Worm (Caenorhabditis elegans) whole organism, mixed stage, embryonic: Measurements from ENCODE around the gene pyc-1.

Experiments
- M03D4.4 ChIP-seq: sonication (generic microtip); optimal IDR thresholded peaks from 2 replicates; lab custom pipeline; 2017; ENCODE audit warnings: mild to moderate bottlenecking, missing genetic modification characterization, missing compliant biosample characterization
- bed-3 ChIP-seq: fragments of 200-800 bp; sonication (Bioruptor generic); optimal IDR thresholded peaks from 3 replicates; lab custom pipeline; 2018; ENCODE audit warnings: mild to moderate bottlenecking, missing genetic modification characterization, moderate library complexity, missing compliant biosample characterization
- blmp-1 ChIP-seq: fragments of 150-350 bp; optimal IDR thresholded peaks from 2 replicates; lab custom pipeline; 2014; ENCODE audit warnings: missing biosample characterization, missing genetic modification characterization
- ceh-39 ChIP-seq: fragments of 150-350 bp; optimal IDR thresholded peaks from 2 replicates; lab custom pipeline; 2014; ENCODE audit warnings: missing biosample characterization, missing genetic modification characterization
- ceh-43 ChIP-seq: fragments of 200-800 bp; sonication (Bioruptor generic); optimal IDR thresholded peaks from 2 replicates; lab custom pipeline; 2018; ENCODE audit warnings: mild to moderate bottlenecking, missing genetic modification characterization, moderate library complexity, missing compliant biosample characterization
- ceh-83 ChIP-seq: fragments of 200-800 bp; sonication (Bioruptor generic); optimal IDR thresholded peaks from 2 replicates; lab custom pipeline; 2018; ENCODE audit warnings: mild to moderate bottlenecking, missing genetic modification characterization, missing compliant biosample characterization
- cnd-1 ChIP-seq: fragments of 200-800 bp; sonication (Bioruptor generic); optimal IDR thresholded peaks from 2 replicates; lab custom pipeline; 2018; ENCODE audit warnings: mild to moderate bottlenecking, missing genetic modification characterization, missing compliant biosample characterization
- drap-1 ChIP-seq: fragments of 200-800 bp; sonication (Bioruptor generic); optimal IDR thresholded peaks from 3 replicates; lab custom pipeline; 2018; ENCODE audit warnings: mild to moderate bottlenecking, missing genetic modification characterization, missing compliant biosample characterization
- elt-1 ChIP-seq: sonication (generic microtip); optimal IDR thresholded peaks from 2 replicates; lab custom pipeline; 2017; ENCODE audit warnings: missing genetic modification characterization, mild to moderate bottlenecking, missing compliant biosample characterization, antibody characterized with exemption, moderate library complexity, borderline replicate concordance; ENCODE audit not compliant: insufficient read depth
- elt-3 ChIP-seq: fragments of 150-350 bp; optimal IDR thresholded peaks from 2 replicates; lab custom pipeline; 2014; ENCODE audit warnings: missing biosample characterization, missing genetic modification characterization
- flh-1 ChIP-seq: fragments of 200-800 bp; sonication (Bioruptor generic); optimal IDR thresholded peaks from 2 replicates; lab custom pipeline; 2018; ENCODE audit warnings: mild to moderate bottlenecking, missing genetic modification characterization, moderate library complexity, missing compliant biosample characterization
- ham-2 ChIP-seq: fragments of 200-800 bp; sonication (Bioruptor generic); optimal IDR thresholded peaks from 2 replicates; lab custom pipeline; 2018; ENCODE audit warnings: mild to moderate bottlenecking, missing genetic modification characterization, missing compliant biosample characterization
- hlh-1 ChIP-seq: fragments of 150-350 bp; optimal IDR thresholded peaks from 2 replicates; lab custom pipeline; 2014; ENCODE audit warnings: missing biosample characterization, missing genetic modification reagents, missing genetic modification characterization
- lin-13 ChIP-seq: fragments of 150-350 bp; optimal IDR thresholded peaks from 2 replicates; lab custom pipeline; 2014; ENCODE audit warnings: missing biosample characterization, missing genetic modification characterization
- lin-32 ChIP-seq: fragments of 200-800 bp; sonication (Bioruptor generic); optimal IDR thresholded peaks from 2 replicates; lab custom pipeline; 2018; ENCODE audit warnings: mild to moderate bottlenecking, missing genetic modification characterization, missing compliant biosample characterization
- lsy-2 ChIP-seq: fragments of 150-350 bp; optimal IDR thresholded peaks from 2 replicates; lab custom pipeline; 2014; ENCODE audit warnings: missing biosample characterization, missing genetic modification characterization
- mab-5 ChIP-seq: fragments of 150-350 bp; optimal IDR thresholded peaks from 2 replicates; lab custom pipeline; 2014; ENCODE audit warnings: missing biosample characterization, missing genetic modification characterization
- mep-1 ChIP-seq: fragments of 150-350 bp; optimal IDR thresholded peaks from 2 replicates; lab custom pipeline; 2017; ENCODE audit warnings: missing biosample characterization, missing genetic modification reagents, missing genetic modification characterization, inconsistent platforms
- nhr-12 ChIP-seq: fragments of 150-350 bp; optimal IDR thresholded peaks from 2 replicates; lab custom pipeline; 2014; ENCODE audit warnings: missing biosample characterization, missing genetic modification characterization
- nhr-2 ChIP-seq: fragments of 150-350 bp; optimal IDR thresholded peaks from 2 replicates; lab custom pipeline; 2014; ENCODE audit warnings: missing biosample characterization, missing genetic modification characterization
- nhr-237 ChIP-seq: fragments of 150-350 bp; optimal IDR thresholded peaks from 2 replicates; lab custom pipeline; 2014; ENCODE audit warnings: missing biosample characterization, missing genetic modification characterization
- nhr-28 ChIP-seq: fragments of 150-350 bp; optimal IDR thresholded peaks from 2 replicates; lab custom pipeline; 2014; ENCODE audit warnings: missing biosample characterization, missing genetic modification characterization
- nhr-76 ChIP-seq: sonication (generic microtip); optimal IDR thresholded peaks from 2 replicates; lab custom pipeline; 2017; ENCODE audit warnings: missing biosample characterization, missing genetic modification characterization
- pha-4 ChIP-seq: fragments of 150-350 bp; optimal IDR thresholded peaks from 2 replicates; lab custom pipeline; 2018; ENCODE audit warnings: missing biosample characterization, missing genetic modification reagents, missing genetic modification characterization
- sem-2 ChIP-seq: fragments of 200-800 bp; sonication (Bioruptor generic); optimal IDR thresholded peaks from 2 replicates; lab custom pipeline; 2018; ENCODE audit warnings: mild to moderate bottlenecking, missing genetic modification characterization, missing compliant biosample characterization
- snpc-4 ChIP-seq: fragments of 150-350 bp; optimal IDR thresholded peaks from 2 replicates; lab custom pipeline; 2014; ENCODE audit warnings: missing biosample characterization, missing genetic modification characterization
- sptf-1 ChIP-seq: sonication (generic microtip); optimal IDR thresholded peaks from 2 replicates; lab custom pipeline; 2017; ENCODE audit warnings: mild to moderate bottlenecking, missing genetic modification characterization, moderate library complexity, missing compliant biosample characterization
- tbx-8 ChIP-seq: fragments of 200-800 bp; sonication (Bioruptor generic); optimal IDR thresholded peaks from 2 replicates; lab custom pipeline; 2018; ENCODE audit warnings: mild to moderate bottlenecking, missing genetic modification characterization, moderate library complexity, missing compliant biosample characterization
- unc-120 ChIP-seq: sonication (generic microtip); optimal IDR thresholded peaks from 2 replicates; lab custom pipeline; 2017; ENCODE audit warnings: missing genetic modification characterization, missing compliant biosample characterization; ENCODE audit not compliant: poor library complexity, severe bottlenecking
- unc-39 ChIP-seq: fragments of 150-350 bp; optimal IDR thresholded peaks from 2 replicates; lab custom pipeline; 2014; ENCODE audit warnings: missing biosample characterization, missing genetic modification characterization
- unc-62 ChIP-seq: fragments of 150-350 bp; optimal IDR thresholded peaks from 2 replicates; lab custom pipeline; 2014; ENCODE audit warnings: missing biosample characterization, missing genetic modification reagents, missing genetic modification characterization
- zip-8 ChIP-seq: fragments of 150-350 bp; optimal IDR thresholded peaks from 2 replicates; lab custom pipeline; 2014; ENCODE audit warnings: missing biosample characterization, missing genetic modification characterization
- ztf-11 ChIP-seq: fragments of 150-350 bp; optimal IDR thresholded peaks from 2 replicates; lab custom pipeline; 2014; ENCODE audit warnings: missing biosample characterization, missing genetic modification characterization

Gene pyc-1

ce11 chrV:11829282-11829681, 7.0 kb upstream of the pyc-1 start, which contains the start of gene col-158:
col-158 (plus strand) TSS chrV:11829582.
- TF ChIP-seq nhr-2 = no peak
- no peak for TF ChIP-seq nhr-237 (tag; lab: Kevin White, UChicago)
- no peak for TF ChIP-seq unc-62
- TF ChIP-seq elt-3 (tag; lab: Kevin White, UChicago) = no peak
- TF ChIP-seq nhr-12 (tag; lab: Kevin White, UChicago) = no peak
- TF ChIP-seq unc-39 (tag; lab: Kevin White, UChicago) = no peak
- no peak for TF ChIP-seq nhr-76
- no peak for TF ChIP-seq flh-1 (GFP tag; lab: Kevin White, UChicago)
- no peak for TF ChIP-seq zip-8 (tag; lab: Kevin White, UChicago)
- TF ChIP-seq bed-3 (GFP tag; lab: Kevin White, UChicago) = no peak
- no peak for TF ChIP-seq lin-32 (GFP tag; lab: Kevin White, UChicago)
- TF ChIP-seq M03D4.4 (tag; lab: Kevin White, UChicago) = no peak
- TF ChIP-seq lsy-2 (tag; lab: Kevin White, UChicago) = no peak
- no peak for TF ChIP-seq sptf-1 (tag; lab: Kevin White, UChicago)
- TF ChIP-seq cnd-1 (tag; lab: Kevin White, UChicago) = no peak

DNA sequence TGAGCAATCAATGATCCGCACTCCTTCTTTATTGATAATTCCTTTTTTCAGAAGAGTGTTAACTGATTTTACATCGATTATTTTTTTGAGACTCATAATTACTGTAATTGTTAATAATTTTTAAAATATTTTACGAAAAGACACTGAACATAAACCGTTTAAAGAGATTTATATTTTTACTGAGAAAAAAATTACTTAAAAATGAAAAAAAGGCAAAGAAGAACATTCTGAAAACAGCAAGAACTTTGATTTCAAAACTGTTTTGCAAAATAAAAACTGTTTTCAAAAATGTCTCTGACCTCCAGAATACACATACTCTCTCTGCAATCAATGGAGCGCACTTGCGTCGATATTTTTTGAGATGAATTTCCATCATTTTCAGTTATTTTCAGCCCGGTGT, 4.6 kb upstream of the pyc-1 start, which contains the start of the genes mpst-1 and D2023.6:
TSS of gene mpst-1 (minus strand) at position 101 of the 400 bp plus-strand sequence.
TSS of gene D2023.6 (plus strand) at position 388 of the 400 bp plus-strand sequence.
- TF ChIP-seq nhr-12 (tag; lab: Kevin White, UChicago) = no peak
- no peak for TF ChIP-seq sem-2
- TF ChIP-seq pha-4 = no peak
- no peak for TF ChIP-seq elt-1 (tag; lab: Kevin White, UChicago)
- no peak for TF ChIP-seq nhr-76
- TF ChIP-seq ztf-11 (tag; lab: Kevin White, UChicago) = no peak

DNA sequence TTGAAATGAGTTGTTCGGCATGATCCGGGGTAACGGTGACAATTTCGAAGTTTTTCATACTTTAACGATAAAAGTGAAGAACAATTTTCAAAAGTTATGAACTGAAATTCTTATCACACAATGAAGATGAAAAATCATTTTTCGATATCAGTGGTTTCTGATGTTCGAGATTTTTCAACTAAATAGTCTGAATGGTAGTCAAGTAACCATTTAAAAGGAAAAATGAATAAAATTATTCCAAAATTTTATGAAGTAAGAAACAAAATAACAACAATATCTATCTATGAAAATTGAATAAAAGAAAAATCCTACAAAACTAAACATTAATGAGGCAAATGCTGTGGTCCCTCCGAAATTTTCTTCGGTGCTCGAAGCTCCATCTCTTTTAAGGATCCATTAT, 3.3 kb upstream of the pyc-1 start, which contains the start of gene D2023.4:
TSS of gene D2023.4 (minus strand) at position 101 of the 400 bp plus-strand sequence.
- TF ChIP-seq snpc-4 (no peak), lsy-2 (tag; lab: Kevin White, UChicago) (no peak), sem-2 (no peak), nhr-2 (no peak), unc-120 (tag; lab: Kevin White, UChicago) (no peak), hlh-1 (tag; lab: Kevin White, UChicago) (no peak), mep-1 (tag; lab: Kevin White, UChicago) (no peak), nhr-237 (tag; lab: Kevin White, UChicago) (no peak), tbx-8 (GFP tag; lab: Kevin White, UChicago) (no peak), blmp-1 (tag; lab: Kevin White, UChicago) (no peak), elt-3 (tag; lab: Kevin White, UChicago) (no peak), cnd-1 (tag; lab: Kevin White, UChicago) (no peak), nhr-76 (no peak), mab-5 (no peak), bed-3 (GFP tag; lab: Kevin White, UChicago) (no peak), zip-8 (tag; lab: Kevin White, UChicago) (no peak)

DNA sequence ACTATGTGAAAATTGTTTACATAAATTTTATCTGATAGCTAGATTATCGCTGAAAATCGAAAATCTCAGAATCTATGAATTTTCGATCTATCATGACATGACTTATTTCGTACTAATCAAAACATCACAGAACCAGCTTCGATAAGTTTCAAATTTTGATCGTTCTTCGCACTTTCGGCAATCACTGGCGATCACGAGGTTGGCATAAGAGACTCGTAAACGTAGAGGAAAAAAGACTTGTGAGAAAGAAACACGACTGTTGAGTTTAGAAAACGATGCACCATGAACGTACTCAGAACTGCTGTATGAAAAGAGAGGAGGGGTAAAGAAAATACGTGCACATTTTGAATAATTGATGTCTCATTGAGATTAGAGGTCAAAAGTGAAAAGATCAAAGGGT, 1.6 kb upstream of the pyc-1 start:
- TF ChIP-seq ceh-83 (GFP tag; lab: Kevin White, UChicago) (no peak), snpc-4 (no peak), blmp-1 (tag; lab: Kevin White, UChicago) (no peak), drap-1 (GFP tag; lab: Kevin White, UChicago) (no peak), ceh-43 (no peak), nhr-76 (no peak), tbx-8 (GFP tag; lab: Kevin White, UChicago) (no peak), sptf-1 (tag; lab: Kevin White, UChicago) (no peak), bed-3 (GFP tag; lab: Kevin White, UChicago) (no peak), unc-62 (no peak), unc-120 (tag; lab: Kevin White, UChicago) (no peak), nhr-28 (tag; lab: Kevin White, UChicago) (no peak), ceh-39 (no peak), unc-39 (tag; lab: Kevin White, UChicago) (no peak), ham-2 (GFP tag; lab: Kevin White, UChicago) (no peak), zip-8 (tag; lab: Kevin White, UChicago) (no peak), nhr-237 (tag; lab: Kevin White, UChicago) (no peak), lin-13 (tag; lab: Kevin White, UChicago) (no peak), lsy-2 (tag; lab: Kevin White, UChicago) (no peak)
